Fruit fly (Drosophila melanogaster): ENCODE measurements around the gene Tsp.

Gene Tsp

DNA sequence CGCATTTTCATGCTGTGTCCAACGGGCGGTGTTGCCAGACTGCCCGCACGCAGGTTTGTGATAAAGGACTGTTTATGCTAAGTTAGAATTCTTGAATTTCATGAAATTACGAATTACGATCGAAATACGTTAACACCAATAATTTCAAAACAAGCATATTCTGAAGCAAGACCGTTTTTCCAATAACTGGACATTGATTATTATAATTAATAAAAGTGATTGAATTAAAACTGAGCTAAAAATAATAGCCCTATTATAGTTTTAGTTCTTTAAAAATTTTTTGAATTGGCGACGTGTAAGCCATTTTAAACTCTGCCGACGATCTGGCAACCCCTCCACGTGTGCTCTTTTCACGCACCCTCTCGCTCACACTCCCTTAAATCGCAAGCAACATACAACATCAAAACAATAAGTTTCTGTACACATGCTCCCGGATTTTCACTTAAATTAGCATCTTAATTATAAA lies 60.7 kb downstream of the Tsp start (continued):
- TF ChIP-seq esg (GFP tag; conservative IDR thresholded peaks at IDR 0.05) (peak; percentile 94), gfzf (GFP tag; optimal IDR thresholded peaks at IDR 0.05) (peak; percentile 15), grau (tag; optimal IDR thresholded peaks at IDR 0.05) (peak; percentile 96), dimm (GFP tag; IDR thresholded peaks at IDR 0.05) (peak; percentile 72), hkb (optimal IDR thresholded peaks at IDR 0.05) (no peak), hkb (GFP tag; IDR thresholded peaks at IDR 0.05) (peak; percentile 95), NfI (GFP tag; optimal IDR thresholded peaks at IDR 0.05) (peak; percentile 96), Spps (tag; optimal IDR thresholded peaks at IDR 0.05) (peak; percentile 86), nmo (GFP tag; optimal IDR thresholded peaks at IDR 0.05) (peak; percentile 97), CG11085 (GFP tag; IDR thresholded peaks at IDR 0.05) (peak; percentile 83), Rfx (GFP tag; IDR thresholded peaks at IDR 0.05) (peak; percentile 94), Sry-β (GFP tag; optimal IDR thresholded peaks at IDR 0.05) (peak; percentile 46), jing (GFP tag; optimal IDR thresholded peaks at IDR 0.05) (peak; percentile 87), dmrt11E (tag; optimal IDR thresholded peaks at IDR 0.05) (peak; percentile 93), CG11696 (GFP tag; IDR thresholded peaks at IDR 0.05) (peak; percentile 75), Atf3 (GFP tag; optimal IDR thresholded peaks at IDR 0.05) (peak; percentile 53), ERR (GFP tag; optimal IDR thresholded peaks at IDR 0.05) (peak; percentile 81), CG4360 (GFP tag; IDR thresholded peaks at IDR 0.05) (no peak; the same call in 1 of the 2 replicates), Xbp1 (GFP tag; optimal IDR thresholded peaks at IDR 0.05) (peak; percentile 96), CG6654 (GFP tag; optimal IDR thresholded peaks at IDR 0.05) (peak; percentile 83), knrl (GFP tag; IDR thresholded peaks at IDR 0.05; ENCODE audit: partially characterized antibody) (no peak), BEAF-32 (GFP tag; optimal IDR thresholded peaks at IDR 0.05) (peak; percentile 46), CG17802 (tag; optimal IDR thresholded peaks at IDR 0.05) (peak; percentile 91), eyg (GFP tag; optimal IDR thresholded peaks at IDR 0.05) (peak; percentile 78), Blimp-1 (GFP tag; optimal IDR thresholded peaks at IDR 0.05) (peak; percentile 91), CG17568 (GFP tag; optimal IDR thresholded peaks at IDR 0.05) (peak; percentile 87), chinmo (GFP tag; IDR thresholded peaks at IDR 0.05; ENCODE audit: partially characterized antibody) (no peak), lilli (GFP tag; optimal IDR thresholded peaks at IDR 0.05) (peak; percentile 97), CG2116 (GFP tag; optimal IDR thresholded peaks at IDR 0.05) (peak; percentile 81), vfl (GFP tag; optimal IDR thresholded peaks at IDR 0.05) (peak; percentile 91), tx (GFP tag; optimal IDR thresholded peaks at IDR 0.05) (peak; percentile 89), maf-S (GFP tag; optimal IDR thresholded peaks at IDR 0.05) (peak; percentile 90), Ada2b (GFP tag; IDR thresholded peaks at IDR 0.05) (peak; percentile 91), CG1024 (GFP tag; IDR thresholded peaks at IDR 0.05) (peak; percentile 75), fd102C (GFP tag; optimal IDR thresholded peaks at IDR 0.05) (peak; percentile 15), sna (GFP tag; IDR thresholded peaks at IDR 0.05; ENCODE audit: partially characterized antibody) (no peak), CG2678 (tag; optimal IDR thresholded peaks at IDR 0.05) (peak; percentile 97), CG15479 (GFP tag; optimal IDR thresholded peaks at IDR 0.05) (peak; percentile 47), CG9437 (GFP tag; optimal IDR thresholded peaks at IDR 0.05) (peak; percentile 90), HLH54F (GFP tag; optimal IDR thresholded peaks at IDR 0.05) (peak; percentile 92), CG31224 (GFP tag; IDR thresholded peaks at IDR 0.05) (peak; percentile 88), ash1 (GFP tag; optimal IDR thresholded peaks at IDR 0.05) (peak; percentile 65), CG17829 (tag; optimal IDR thresholded peaks at IDR 0.05) (peak; percentile 96), CG6813 (GFP tag; optimal IDR thresholded peaks at IDR 0.05) (peak; percentile 92), HLH3B (GFP tag; IDR thresholded peaks at IDR 0.05) (peak; percentile 89), CG11504 (tag; optimal IDR thresholded peaks at IDR 0.05) (peak; percentile 96), CG4282 (GFP tag; optimal IDR thresholded peaks at IDR 0.05) (peak; percentile 1), unc-4 (GFP tag; IDR thresholded peaks at IDR 0.05; ENCODE audit: partially characterized antibody) (no peak), cwo (GFP tag; optimal IDR thresholded peaks at IDR 0.05) (peak; percentile 94), CG17328 (GFP tag; IDR thresholded peaks at IDR 0.05) (peak; percentile 88)
